Fruit fly (Drosophila melanogaster) ovary, adult (tissue): ENCODE results near the gene bero.
A peak's percentile ranks its signal among the peaks of the same experiment; 100 is the strongest.

Experiments used
- CG17801 ChIP-seq: fragments of 200-800 bp; optimal IDR thresholded peaks from 2 replicates; lab custom pipeline; 2019; ENCODE audit warnings: missing biosample characterization, mild to moderate bottlenecking, missing genetic modification characterization, moderate library complexity; ENCODE audit not compliant: partially characterized antibody

The bero gene

DNA sequence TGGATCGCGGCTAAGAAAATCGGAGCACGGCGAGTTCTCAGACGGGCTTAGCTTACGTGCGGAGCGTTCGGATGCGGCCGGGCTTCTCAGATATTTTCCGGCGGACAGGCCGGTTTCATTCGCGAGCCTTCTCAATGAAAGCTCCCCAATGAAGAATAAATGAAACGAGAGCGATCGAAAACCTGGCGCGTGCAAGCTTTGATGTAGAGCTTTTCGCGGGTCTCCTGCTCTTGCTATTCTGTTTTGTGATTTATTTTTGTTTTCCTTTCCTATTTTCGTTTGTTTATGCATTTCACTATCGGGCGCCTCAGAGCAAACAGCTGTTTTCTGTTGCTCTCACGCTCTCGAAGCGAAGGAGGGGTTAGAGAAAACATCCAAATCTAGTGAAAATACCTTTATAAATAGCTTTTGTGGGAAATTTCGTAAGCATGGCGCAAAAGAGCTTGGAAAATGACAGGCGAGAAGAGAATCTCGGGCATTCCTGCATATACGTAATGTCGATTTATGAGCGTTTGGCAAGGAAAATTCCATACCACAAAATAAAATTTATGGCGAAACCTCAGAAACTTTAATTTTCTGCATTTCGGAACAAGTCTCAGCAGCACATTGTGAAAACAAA is 27.5 kb downstream of the bero start:
- TF ChIP-seq CG17801 (GFP tag; lab: Kevin White, UChicago): no peak

DNA sequence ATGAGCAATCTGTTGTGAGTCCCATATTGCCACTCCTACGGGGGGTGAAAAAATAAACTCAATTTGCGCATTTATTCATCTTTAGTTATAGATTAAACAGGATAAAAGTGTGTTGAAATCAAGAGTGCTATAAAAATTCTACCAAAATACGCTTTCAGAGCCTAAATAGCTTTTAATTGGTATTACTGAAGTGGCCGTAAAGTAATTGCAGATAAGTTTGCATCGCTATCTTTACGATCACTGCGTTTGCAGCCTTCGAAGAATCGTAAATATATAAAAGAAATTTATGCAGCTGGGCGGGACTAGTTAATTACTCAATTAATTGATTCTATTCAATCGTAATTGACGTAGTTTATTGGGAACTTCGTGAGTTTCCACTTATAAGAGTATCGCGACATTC is 28.8 kb downstream of the bero start:
- no peak for TF ChIP-seq CG17801 (GFP tag; lab: Kevin White, UChicago)

DNA sequence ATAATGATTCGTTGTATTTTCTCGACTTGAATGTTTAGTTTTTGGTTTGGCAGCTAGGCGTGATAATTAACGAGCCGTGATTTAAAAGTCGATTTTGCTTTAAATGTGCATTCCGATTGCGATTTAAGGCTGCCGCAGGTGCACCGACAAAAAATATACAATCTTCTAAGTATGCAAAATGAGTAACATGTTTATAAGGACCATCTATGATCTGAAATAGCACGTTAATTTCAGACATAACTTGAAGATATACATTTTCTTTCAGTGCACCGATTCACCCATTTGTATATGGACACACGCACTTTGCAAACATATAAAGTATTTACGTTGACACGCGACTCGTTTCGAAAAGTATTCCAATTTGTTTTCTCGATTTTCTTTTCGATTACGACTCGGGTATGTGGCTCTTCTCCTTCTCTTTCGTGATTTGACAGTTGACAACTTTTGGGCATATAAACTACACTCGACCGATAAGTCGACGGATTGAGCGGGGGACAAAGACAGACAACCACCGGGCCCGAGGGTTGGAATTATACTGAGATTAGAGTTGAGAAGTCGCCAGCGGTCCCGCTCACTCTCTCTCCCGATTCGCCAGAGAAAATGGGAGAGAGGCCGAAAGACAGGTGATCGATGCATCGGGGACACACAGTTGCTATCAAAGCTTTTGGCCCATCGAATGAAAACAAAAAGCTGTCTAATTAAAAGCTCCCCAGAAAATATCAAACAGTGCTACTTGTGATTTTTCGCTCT is 31.5 kb downstream of the bero start:
- no peak for TF ChIP-seq CG17801 (GFP tag; lab: Kevin White, UChicago)

DNA sequence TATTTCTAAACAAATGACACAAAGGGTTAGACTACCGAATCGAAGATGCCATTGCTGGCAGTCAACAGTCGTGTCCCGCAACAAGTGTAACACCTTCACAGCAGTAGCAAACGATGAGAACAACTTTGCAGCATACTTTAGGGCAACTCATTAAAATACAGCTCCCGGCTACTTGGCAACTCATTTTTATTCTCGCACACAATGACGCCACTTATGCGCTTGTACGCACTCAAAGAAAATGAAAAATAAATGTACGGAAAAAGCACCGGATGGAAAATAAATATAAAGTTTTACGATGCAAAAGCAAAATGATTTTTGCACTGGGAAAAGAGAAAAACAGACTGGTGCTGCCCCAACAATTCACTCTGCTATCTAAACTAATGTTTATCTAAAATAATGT is 32.7 kb downstream of the bero start:
- TF ChIP-seq CG17801 (GFP tag; lab: Kevin White, UChicago): peak; percentile 47

DNA sequence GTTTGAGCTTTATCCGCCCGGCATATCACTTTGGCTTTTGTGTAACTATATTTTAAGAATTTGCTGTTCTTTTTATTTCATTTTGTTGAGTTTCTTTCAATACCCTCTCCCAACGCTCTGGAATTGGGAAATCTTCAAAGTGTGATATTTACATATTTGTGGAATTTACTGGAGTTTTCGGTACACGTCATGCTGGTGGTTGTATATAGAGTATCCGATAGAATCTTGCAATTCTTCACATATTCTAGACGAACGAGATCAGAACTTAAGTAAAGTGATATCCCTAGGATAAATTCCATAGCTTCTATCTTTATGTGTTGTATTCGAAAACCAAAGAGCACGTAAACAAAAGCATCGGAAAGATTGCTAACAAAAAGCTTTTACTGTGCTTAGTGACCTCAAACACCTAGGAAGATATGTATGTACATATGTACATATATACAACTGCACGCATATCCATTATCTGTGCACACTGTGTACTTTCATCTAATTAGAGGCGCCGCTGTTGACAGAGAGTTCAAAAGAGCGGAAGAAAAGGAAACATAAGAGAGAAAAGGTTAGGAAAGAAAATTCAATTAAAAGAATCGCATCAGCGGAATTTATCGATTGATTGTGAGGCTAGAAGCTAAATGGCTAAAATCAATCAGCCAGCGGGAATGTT is 38.3 kb downstream of the bero start:
- no peak for TF ChIP-seq CG17801 (GFP tag; lab: Kevin White, UChicago)

DNA sequence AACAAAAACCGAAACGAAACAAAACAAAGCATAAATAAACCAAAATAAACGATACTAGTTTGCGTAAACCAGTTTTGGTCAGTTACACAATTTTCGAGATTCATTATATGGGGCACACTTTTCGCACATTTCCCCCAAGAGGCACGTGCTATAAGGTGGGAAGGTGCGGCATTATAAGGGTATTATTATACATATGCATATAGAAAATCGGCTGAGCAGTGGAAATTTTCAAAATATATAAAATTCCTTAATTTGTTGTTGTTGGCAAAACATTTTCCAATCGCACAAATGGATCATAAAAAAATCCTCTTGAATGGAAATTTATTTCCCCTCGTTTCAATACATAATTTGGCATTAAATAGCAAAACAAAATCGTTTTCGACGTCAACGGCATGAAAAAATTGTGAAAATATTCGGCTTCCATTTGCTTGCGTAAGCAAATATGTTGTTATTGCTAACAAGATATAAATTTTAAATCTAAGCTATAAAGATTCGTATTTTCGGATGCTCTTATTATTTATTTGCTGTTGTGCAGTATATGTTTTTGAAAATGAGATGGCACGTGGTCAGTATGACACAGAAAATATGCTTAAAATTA is 40.1 kb downstream of the bero start:
- no peak for TF ChIP-seq CG17801 (GFP tag; lab: Kevin White, UChicago)

DNA sequence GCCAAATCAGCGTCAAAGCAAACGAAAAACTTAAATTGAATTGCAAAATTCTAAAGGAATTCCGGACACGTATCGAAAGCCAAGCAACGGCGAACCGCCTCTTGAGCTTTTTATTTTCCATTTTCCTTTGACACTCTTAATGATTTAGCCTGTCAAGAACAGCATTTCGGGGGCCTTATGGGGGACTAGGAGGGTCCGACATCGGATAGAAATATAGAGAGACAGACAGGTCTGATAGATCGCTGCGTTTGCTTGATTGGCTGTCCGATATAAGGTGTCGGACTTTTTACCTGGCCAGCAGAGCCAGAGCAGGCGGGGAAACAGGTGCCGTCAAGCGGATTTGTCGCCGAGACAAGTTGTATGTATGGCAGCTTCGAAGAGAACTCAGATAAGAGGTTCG is 45.8 kb downstream of the bero start:
- no peak for TF ChIP-seq CG17801 (GFP tag; lab: Kevin White, UChicago)

DNA sequence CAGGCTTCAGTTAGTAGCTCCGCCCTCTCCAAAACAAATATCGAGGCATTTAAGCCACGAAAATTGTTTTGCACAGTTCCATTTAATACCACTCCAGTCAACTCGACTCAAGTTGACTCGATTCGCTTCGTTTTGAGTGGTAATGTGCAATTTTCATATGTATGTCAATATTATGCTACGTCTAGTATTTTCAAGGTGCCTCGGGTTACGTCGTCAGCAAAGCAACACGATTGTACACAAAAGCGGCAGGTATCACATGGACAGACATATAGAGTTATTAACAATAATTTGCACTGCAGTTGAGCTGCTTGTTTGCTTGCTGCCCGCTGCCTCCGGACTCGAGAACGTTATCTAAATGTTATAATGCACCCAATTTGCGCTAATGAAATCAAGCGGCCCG is 46.5 kb downstream of the bero start:
- no peak for TF ChIP-seq CG17801 (GFP tag; lab: Kevin White, UChicago)

DNA sequence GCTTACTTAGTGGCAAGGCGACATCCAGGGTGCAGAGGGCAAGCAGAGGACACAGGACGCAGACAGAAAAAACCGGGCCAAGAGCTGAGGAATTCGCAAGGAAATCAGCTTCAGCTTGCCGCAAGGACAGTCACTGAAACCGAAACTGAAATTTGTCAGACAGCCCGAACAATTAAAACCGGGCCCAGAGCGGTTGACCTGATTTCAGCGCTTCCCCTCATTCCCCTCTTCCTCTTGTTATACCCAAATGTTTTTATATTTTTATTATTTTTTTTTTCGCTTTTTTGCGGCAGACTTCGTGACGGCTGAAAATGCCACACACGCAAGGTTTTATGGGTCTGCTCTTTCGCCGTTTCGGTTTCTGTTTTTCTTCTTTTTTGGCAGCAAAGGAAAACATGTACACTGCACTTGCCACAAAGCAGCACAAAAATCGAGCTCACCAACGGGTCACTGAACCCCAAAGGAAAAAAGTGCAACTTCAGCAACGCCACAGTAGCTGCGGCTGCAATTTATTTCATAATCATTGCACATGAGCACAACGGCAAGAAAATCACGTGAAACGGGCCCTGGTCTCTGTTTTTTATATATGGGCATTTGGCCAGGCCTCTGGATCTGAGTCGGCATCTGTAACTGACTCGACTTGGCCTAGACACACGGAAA is 49.6 kb downstream of the bero start:
- TF ChIP-seq CG17801 (GFP tag; lab: Kevin White, UChicago): no peak

DNA sequence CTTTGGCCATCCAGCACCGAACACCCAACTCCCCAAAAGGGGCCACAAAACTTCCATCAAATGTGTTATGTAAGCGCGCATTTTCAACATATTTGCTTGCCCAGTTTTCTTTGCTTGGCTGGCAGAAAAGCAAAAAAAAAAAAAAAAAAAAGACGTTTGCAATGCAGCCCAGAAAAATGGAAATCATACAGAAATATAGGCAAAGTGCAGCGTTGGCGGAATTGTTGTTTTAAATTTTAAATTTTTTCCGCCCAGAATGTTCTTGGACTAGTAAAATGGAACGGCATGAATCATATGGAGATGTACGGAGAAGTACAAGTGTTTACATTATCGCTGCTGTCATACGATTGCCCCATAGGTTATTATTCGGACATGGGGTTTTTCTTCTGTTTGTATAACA is 50.8 kb downstream of the bero start:
- TF ChIP-seq CG17801 (GFP tag; lab: Kevin White, UChicago): peak; percentile 54
